Fruit fly (Drosophila melanogaster) whole organism, prepupa: ENCODE measurements around the gene nmd.

Experiments used
- Blimp-1 ChIP-seq: fragments of 200-800 bp; sonication (Bioruptor generic); optimal IDR thresholded peaks from 3 replicates; lab custom pipeline; 2017; ENCODE audit warnings: missing biosample characterization, missing genetic modification characterization, mild to moderate bottlenecking, moderate library complexity, missing genetic modification reagents
- CG1621 ChIP-seq: fragments of 200-800 bp; sonication (Bioruptor generic); optimal IDR thresholded peaks from 3 replicates; lab custom pipeline; 2018; ENCODE audit warnings: missing biosample characterization, mild to moderate bottlenecking, missing genetic modification characterization
- CG16779 ChIP-seq: fragments of 200-800 bp; sonication (Bioruptor generic); optimal IDR thresholded peaks from 3 replicates; lab custom pipeline; 2017; ENCODE audit warnings: missing biosample characterization, mild to moderate bottlenecking, missing genetic modification characterization
- CG31627 ChIP-seq: fragments of 200-800 bp; sonication (Bioruptor generic); optimal IDR thresholded peaks from 3 replicates; lab custom pipeline; 2016; ENCODE audit warnings: missing biosample characterization, missing genetic modification characterization
- CG32006 ChIP-seq: fragments of 200-800 bp; sonication (Bioruptor generic); optimal IDR thresholded peaks from 3 replicates; lab custom pipeline; 2017; ENCODE audit warnings: missing biosample characterization, mild to moderate bottlenecking, missing genetic modification characterization
- CG34406 ChIP-seq: fragments of 200-800 bp; sonication (Bioruptor generic); optimal IDR thresholded peaks from 3 replicates; lab custom pipeline; 2016; ENCODE audit warnings: missing biosample characterization, missing genetic modification characterization
- CG4318 ChIP-seq: fragments of 200-800 bp; sonication (Bioruptor generic); optimal IDR thresholded peaks from 3 replicates; lab custom pipeline; 2017; ENCODE audit warnings: missing biosample characterization, mild to moderate bottlenecking, missing genetic modification characterization
- CG6163 ChIP-seq: fragments of 200-800 bp; sonication (Bioruptor generic); IDR thresholded peaks from 3 replicates; pipeline ENCODE4 v1.3.6; 2022; ENCODE audit warnings: missing biosample characterization, missing genetic modification characterization
- CG6276 ChIP-seq: fragments of 200-800 bp; sonication (Bioruptor generic); optimal IDR thresholded peaks from 2 replicates; lab custom pipeline; 2017; ENCODE audit warnings: missing biosample characterization, mild to moderate bottlenecking, missing genetic modification characterization
- CG6792 ChIP-seq: fragments of 200-800 bp; sonication (Bioruptor generic); optimal IDR thresholded peaks from 3 replicates; lab custom pipeline; 2016; ENCODE audit warnings: missing biosample characterization, missing genetic modification characterization
- CG6808 ChIP-seq: fragments of 200-800 bp; sonication (Bioruptor generic); optimal IDR thresholded peaks from 3 replicates; lab custom pipeline; 2017; ENCODE audit warnings: missing biosample characterization, missing genetic modification characterization, mild to moderate bottlenecking, moderate library complexity, missing genetic modification reagents
- CG6854 ChIP-seq: fragments of 200-800 bp; sonication (Bioruptor generic); optimal IDR thresholded peaks from 2 replicates; lab custom pipeline; 2017; ENCODE audit warnings: missing biosample characterization, mild to moderate bottlenecking, missing genetic modification characterization
- CG8632 ChIP-seq: fragments of 200-800 bp; sonication (Bioruptor generic); optimal IDR thresholded peaks from 3 replicates; lab custom pipeline; 2016; ENCODE audit warnings: missing biosample characterization, missing genetic modification characterization
- Eip75B ChIP-seq: fragments of 200-800 bp; sonication (Bioruptor generic); optimal IDR thresholded peaks from 3 replicates; lab custom pipeline; 2016; ENCODE audit warnings: missing biosample characterization, missing genetic modification characterization
- Eip78C ChIP-seq: fragments of 200-800 bp; sonication (Bioruptor generic); peaks from one replicate; lab custom pipeline; 2016; ENCODE audit warnings: missing biosample characterization, missing genetic modification characterization
- Eip93F ChIP-seq: fragments of 200-800 bp; sonication (Bioruptor generic); optimal IDR thresholded peaks from 2 replicates; lab custom pipeline; 2016; ENCODE audit warnings: missing biosample characterization, mild to moderate bottlenecking, missing genetic modification characterization
- Gug ChIP-seq: fragments of 200-800 bp; sonication (Bioruptor generic); IDR thresholded peaks from 2 replicates; pipeline ENCODE4 v1.3.6; 2022; ENCODE audit warnings: missing biosample characterization, missing genetic modification characterization
- Hr38 ChIP-seq: sonication (Bioruptor generic); optimal IDR thresholded peaks from 2 replicates; lab custom pipeline; 2016; ENCODE audit warnings: missing biosample characterization, missing genetic modification characterization
- Lpt ChIP-seq: fragments of 200-800 bp; sonication (Bioruptor generic); optimal IDR thresholded peaks from 3 replicates; lab custom pipeline; 2016; ENCODE audit warnings: missing biosample characterization, missing genetic modification characterization
- Smox ChIP-seq: fragments of 200-800 bp; sonication (Bioruptor generic); optimal IDR thresholded peaks from 3 replicates; lab custom pipeline; 2016; ENCODE audit warnings: missing biosample characterization, missing genetic modification characterization
- Sox15 ChIP-seq: fragments of 200-800 bp; sonication (Bioruptor generic); optimal IDR thresholded peaks from 3 replicates; lab custom pipeline; 2016; ENCODE audit warnings: missing biosample characterization, missing genetic modification characterization
- acj6 ChIP-seq: fragments of 200-800 bp; sonication (Bioruptor generic); optimal IDR thresholded peaks from 3 replicates; lab custom pipeline; 2016; ENCODE audit warnings: missing biosample characterization, missing genetic modification characterization
- cyc ChIP-seq: fragments of 200-800 bp; sonication (Bioruptor generic); optimal IDR thresholded peaks from 3 replicates; lab custom pipeline; 2016; ENCODE audit warnings: missing biosample characterization, missing genetic modification characterization
- eg ChIP-seq: fragments of 200-800 bp; sonication (Bioruptor generic); IDR thresholded peaks from 3 replicates; pipeline ENCODE4 v1.3.6; 2022; ENCODE audit warnings: missing biosample characterization, missing genetic modification characterization
- esn ChIP-seq: fragments of 200-800 bp; sonication (Bioruptor generic); optimal IDR thresholded peaks from 2 replicates; lab custom pipeline; 2016; ENCODE audit warnings: missing biosample characterization, mild to moderate bottlenecking, missing genetic modification characterization, moderate library complexity
- fd59A ChIP-seq: fragments of 200-800 bp; sonication (Bioruptor generic); optimal IDR thresholded peaks from 2 replicates; lab custom pipeline; 2017; ENCODE audit warnings: missing biosample characterization, mild to moderate bottlenecking, missing genetic modification characterization, missing genetic modification reagents
- fd85E ChIP-seq: fragments of 200-800 bp; sonication (Bioruptor generic); optimal IDR thresholded peaks from 3 replicates; lab custom pipeline; 2016; ENCODE audit warnings: missing biosample characterization, missing genetic modification characterization
- net ChIP-seq: fragments of 200-800 bp; sonication (Bioruptor generic); optimal IDR thresholded peaks from 3 replicates; lab custom pipeline; 2016; ENCODE audit warnings: missing biosample characterization, missing genetic modification characterization
- topi ChIP-seq: fragments of 200-800 bp; sonication (Bioruptor generic); optimal IDR thresholded peaks from 3 replicates; lab custom pipeline; 2016; ENCODE audit warnings: missing biosample characterization, missing genetic modification characterization

nmd gene

DNA sequence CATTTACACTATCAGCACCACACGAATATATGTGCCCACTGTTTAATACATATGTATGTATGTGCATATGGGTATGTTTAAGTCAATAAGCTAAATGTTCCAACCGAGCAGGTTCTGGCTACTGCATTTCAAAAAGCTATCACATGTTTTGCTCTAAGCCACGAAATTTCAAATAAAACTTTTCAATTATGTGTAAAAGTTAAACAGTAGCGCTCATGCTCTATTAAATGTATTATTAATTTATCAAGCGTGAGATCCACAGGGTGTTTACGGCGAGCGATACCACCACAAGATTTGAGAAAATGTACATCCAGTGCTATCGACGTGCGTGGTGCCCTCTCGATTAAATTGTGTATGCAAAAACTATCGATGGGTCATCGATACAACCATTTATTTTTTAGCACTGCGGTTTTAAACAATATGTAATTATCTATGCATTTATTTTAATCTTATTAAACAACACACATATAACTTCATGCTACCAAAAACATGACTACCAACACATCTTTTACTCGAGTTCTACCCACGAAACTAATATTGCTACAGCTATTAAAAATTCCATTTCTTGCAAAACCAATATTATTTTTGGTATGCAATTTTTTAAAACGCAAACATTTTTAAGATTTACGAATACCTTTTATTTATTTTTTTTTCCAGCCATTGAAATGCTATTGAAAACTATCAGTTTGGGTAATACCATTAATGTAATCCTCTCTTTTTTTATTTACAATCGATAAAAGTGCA is 42.8 kb downstream of the nmd start, which contains the start of gene Pten (continued):
- TF ChIP-seq CG8632 (GFP tag; lab: Kevin White, UChicago) (peak; percentile 37), CG6792 (peak; percentile 16), CG16779 (no peak), Blimp-1 (GFP tag; lab: Kevin White, UChicago) (no peak), eg (GFP tag; lab: Robert Waterston, UW) (no peak), Lpt (GFP tag; lab: Kevin White, UChicago) (no peak), CG6276 (GFP tag; lab: Kevin White, UChicago) (no peak), Gug (GFP tag; lab: Robert Waterston, UW) (no peak), Eip93F (GFP tag; lab: Kevin White, UChicago) (no peak)
- TF ChIP-seq, all 60 proteins: peak for 24

DNA sequence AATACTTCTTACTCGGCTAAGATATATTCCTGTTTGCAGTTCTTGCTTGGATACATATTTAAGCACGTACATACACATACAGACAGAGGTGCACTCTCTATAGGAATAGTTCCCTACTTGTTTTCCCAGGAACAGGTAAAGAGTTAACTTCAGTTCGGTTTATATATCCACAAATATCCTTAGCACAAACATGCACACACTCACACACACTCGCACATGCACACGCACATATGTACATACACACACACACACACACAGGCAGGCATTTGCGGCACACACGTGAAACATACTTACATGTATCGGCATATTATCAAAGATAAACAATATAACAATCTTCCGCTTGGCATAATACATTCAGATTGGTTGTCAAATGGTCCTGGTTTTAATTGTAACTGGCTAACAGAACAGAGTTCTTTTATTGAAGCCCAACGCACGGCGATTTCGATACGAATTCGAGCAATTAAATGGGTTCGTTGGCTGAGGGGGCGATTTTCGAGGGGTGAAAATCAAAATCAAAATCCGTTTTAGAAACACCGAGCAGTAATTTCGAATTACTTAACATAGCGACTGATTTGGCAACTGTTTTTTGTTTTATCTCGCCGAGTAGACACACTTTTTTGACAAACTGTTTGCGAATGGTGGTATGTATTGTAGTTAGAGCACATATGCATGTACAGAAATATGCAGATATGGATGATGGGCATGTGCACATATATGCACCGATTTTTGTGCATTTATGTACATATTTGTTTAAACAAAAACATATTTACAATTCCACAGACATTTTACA is 43.6 kb downstream of the nmd start:
- peak; percentile 83 for TF ChIP-seq Eip78C (GFP tag; lab: Kevin White, UChicago)
- no peak for TF ChIP-seq esn (GFP tag; lab: Kevin White, UChicago)

DNA sequence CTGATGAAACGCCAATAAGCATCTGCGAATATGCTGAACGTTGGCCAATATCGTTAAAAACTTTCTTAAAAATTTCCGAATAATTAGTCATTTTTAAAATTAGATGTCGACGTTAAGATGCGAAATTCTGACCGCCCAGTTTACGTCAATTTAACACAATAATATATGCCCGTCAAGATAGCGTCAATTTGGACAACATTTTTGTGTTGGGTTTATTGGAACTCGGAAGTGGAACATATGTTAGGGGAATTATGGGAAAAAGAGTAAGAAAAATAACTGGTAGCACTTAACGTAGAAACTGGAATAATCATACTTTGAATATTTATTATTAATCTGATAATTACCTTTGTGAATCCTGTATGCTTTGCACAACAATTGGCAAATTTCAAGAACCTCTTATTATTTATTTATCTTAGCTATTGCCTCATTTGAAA is 48.0 kb downstream of the nmd start, which contains the start of gene CG5676:
CG5676 (minus strand) TSS at position 167 of the 434 bp plus-strand sequence.
- no peak for TF ChIP-seq CG31627 (GFP tag; lab: Kevin White, UChicago)
- no peak for TF ChIP-seq CG32006 (GFP tag; lab: Kevin White, UChicago)
- no peak for TF ChIP-seq Sox15
- TF ChIP-seq CG6808: no peak
- TF ChIP-seq Eip93F (GFP tag; lab: Kevin White, UChicago): no peak
- no peak for TF ChIP-seq CG6854 (GFP tag; lab: Kevin White, UChicago)
- TF ChIP-seq Smox (GFP tag; lab: Kevin White, UChicago): no peak
- TF ChIP-seq Eip75B (GFP tag; lab: Kevin White, UChicago): no peak
- no peak for TF ChIP-seq CG6163 (GFP tag; lab: Robert Waterston, UW)
- TF ChIP-seq CG16779: no peak
- TF ChIP-seq Hr38 (GFP tag; lab: Kevin White, UChicago): no peak
- TF ChIP-seq net (GFP tag; lab: Kevin White, UChicago): no peak
- no peak for TF ChIP-seq CG34406 (GFP tag; lab: Kevin White, UChicago)
- TF ChIP-seq fd85E (GFP tag; lab: Kevin White, UChicago): no peak
- no peak for TF ChIP-seq acj6 (GFP tag; lab: Kevin White, UChicago)
- no peak for TF ChIP-seq topi (GFP tag; lab: Kevin White, UChicago)
- TF ChIP-seq CG4318 (GFP tag; lab: Kevin White, UChicago): no peak
- TF ChIP-seq cyc (GFP tag; lab: Kevin White, UChicago): no peak
- TF ChIP-seq CG1621: no peak
- no peak for TF ChIP-seq fd59A (GFP tag; lab: Kevin White, UChicago)
